Fruit fly (Drosophila melanogaster) Kc167 (cell line): ENCODE data around the gene Fbp1.

Experiments
- Myc ChIP-seq: fragments of >200 bp; optimal IDR thresholded peaks from 2 replicates; lab custom pipeline; 2017; ENCODE audit warnings: missing external identifiers
- Sin3A ChIP-seq: fragments of >200 bp; optimal IDR thresholded peaks from 2 replicates; lab custom pipeline; 2018; ENCODE audit warnings: missing external identifiers
- h ChIP-seq: fragments of >200 bp; optimal IDR thresholded peaks from 3 replicates; lab custom pipeline; 2018; ENCODE audit warnings: missing external identifiers
- insv ChIP-seq: fragments of >200 bp; optimal IDR thresholded peaks from 3 replicates; lab custom pipeline; 2018; ENCODE audit warnings: missing external identifiers
- psq ChIP-seq: fragments of >200 bp; optimal IDR thresholded peaks from 2 replicates; lab custom pipeline; 2017; ENCODE audit warnings: missing external identifiers
- ttk ChIP-seq: sonication (Bioruptor generic); optimal IDR thresholded peaks from 2 replicates; lab custom pipeline; 2017; ENCODE audit warnings: missing external identifiers

Fbp1 gene

DNA sequence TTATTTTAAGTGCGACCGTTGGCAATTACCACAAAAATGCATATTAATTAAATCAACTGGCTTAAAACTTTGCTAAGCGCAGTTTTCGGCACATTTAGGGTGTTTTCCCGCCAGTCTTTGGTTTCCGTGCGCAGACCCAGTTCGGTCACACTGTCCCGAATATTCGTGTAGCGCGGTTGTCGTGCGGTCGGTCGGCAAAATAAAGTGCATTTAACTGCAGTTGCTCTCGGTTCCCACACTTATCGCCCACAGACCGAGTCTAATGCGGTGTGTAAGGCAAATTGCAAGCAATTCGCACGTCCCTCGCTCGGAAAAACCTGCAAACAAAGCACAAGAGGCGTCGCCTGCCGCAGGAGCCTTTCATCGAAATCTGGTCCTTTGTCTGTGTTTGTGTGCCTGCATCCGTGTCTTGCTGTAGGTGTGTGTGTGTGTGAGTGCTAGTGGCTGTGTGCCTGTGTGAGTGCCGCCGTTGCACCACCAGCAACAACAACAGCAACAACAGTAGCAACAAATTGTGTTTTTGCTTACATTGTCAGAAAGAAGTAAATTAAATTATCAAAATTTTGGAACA lies 44.7 kb downstream of the Fbp1 start, which contains the start of the genes CG13484 and Frl:
Gene CG13484 (minus strand): TSS at position 7 of the 571 bp plus-strand sequence.
Gene Frl (plus strand): TSS at position 143 of the 571 bp plus-strand sequence.
- no peak for TF ChIP-seq psq (lab: Kevin White, UChicago)
- TF ChIP-seq h (lab: Kevin White, UChicago), result no peak
- TF ChIP-seq insv (lab: Kevin White, UChicago), result no peak
- TF ChIP-seq ttk (lab: Kevin White, UChicago), result no peak
- TF ChIP-seq Myc, result no peak
- TF ChIP-seq Sin3A (lab: Kevin White, UChicago), result no peak

DNA sequence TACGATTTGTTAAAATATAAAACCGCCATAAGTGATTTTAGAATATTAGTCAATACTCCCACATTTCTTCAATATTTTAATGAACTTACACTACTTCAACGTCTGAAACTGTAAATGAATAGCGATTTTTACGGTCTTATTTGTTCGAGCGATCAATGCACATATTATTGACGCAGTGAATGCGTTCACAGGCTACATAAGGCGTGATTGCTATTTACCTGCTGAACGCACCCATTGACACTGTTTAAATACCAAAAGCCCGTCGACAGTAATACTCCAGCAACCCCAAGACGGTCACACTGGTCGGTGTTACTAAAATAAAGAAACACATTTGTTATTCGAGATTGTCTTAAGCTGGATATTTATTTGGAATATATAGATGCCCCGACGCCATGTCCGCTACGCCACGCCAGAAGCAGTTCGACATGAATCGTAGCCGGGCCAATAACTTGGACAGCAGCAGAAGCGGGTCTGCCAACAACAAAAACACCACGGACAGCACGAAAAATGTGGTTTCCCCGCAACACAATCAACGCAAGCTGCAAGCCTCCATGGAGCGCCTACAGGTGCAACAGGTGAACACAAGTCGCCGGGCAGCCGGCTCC lies 46.8 kb downstream of the Fbp1 start, which contains the start of gene CG6833:
Gene CG6833 (plus strand): TSS at position 263 of the 605 bp plus-strand sequence.
- TF ChIP-seq Myc (no peak), ttk (lab: Kevin White, UChicago) (no peak), h (lab: Kevin White, UChicago) (no peak), insv (lab: Kevin White, UChicago) (no peak), Sin3A (lab: Kevin White, UChicago) (no peak), psq (lab: Kevin White, UChicago) (no peak)

DNA sequence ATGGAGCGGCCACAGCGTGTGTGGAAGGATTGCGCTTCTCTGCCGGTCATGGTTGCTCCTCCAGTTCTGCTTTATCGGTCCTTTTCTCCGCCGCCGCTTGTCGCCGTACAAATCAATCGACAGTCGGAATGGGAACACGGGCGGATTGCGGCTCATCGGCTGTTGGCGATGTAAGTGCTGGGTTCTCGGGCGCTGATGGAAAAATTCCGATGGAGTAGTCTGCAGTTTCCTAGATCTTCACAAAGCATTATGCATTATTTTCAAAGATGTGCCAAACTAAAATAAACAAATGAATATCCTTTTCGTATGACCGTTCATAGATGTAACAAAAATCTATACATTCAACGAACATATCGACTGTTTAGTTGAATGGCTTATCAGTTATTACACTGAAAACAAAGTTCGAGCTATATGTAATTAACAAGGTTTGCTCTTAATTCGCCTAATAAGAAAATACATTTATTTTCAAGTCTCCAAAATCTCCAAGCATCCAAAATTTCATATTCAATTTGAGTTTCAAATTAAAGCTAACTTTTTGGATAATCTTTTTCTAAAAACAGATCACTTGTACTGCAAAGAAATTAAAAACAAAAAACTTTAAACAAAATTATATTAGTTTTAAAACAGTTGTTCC lies 48.1 kb downstream of the Fbp1 start, which contains the start of gene Neurl4:
Gene Neurl4 (minus strand): TSS at position 273 of the 634 bp plus-strand sequence.
- no peak for TF ChIP-seq ttk (lab: Kevin White, UChicago)
- TF ChIP-seq h (lab: Kevin White, UChicago), result no peak
- no peak for TF ChIP-seq Sin3A (lab: Kevin White, UChicago)
- TF ChIP-seq Myc, result no peak
- TF ChIP-seq insv (lab: Kevin White, UChicago), result no peak
- TF ChIP-seq psq (lab: Kevin White, UChicago), result no peak
